Worm (Caenorhabditis elegans) whole organism, L2 larva: ENCODE data around the gene gpa-11.

Experiments used
- F13H6.1 ChIP-seq: sonication (generic microtip); optimal IDR thresholded peaks from 2 replicates; lab custom pipeline; 2016; ENCODE audit warnings: missing genetic modification characterization, missing compliant biosample characterization
- aly-2 ChIP-seq: fragments of 150-350 bp; optimal IDR thresholded peaks from 2 replicates; lab custom pipeline; 2014; ENCODE audit warnings: missing biosample characterization, missing genetic modification characterization
- ama-1 ChIP-seq: fragments of 150-350 bp; optimal IDR thresholded peaks from 2 replicates; lab custom pipeline; 2018; ENCODE audit warnings: inconsistent platforms
- ceh-16 ChIP-seq: fragments of 150-350 bp; optimal IDR thresholded peaks from 2 replicates; lab custom pipeline; 2014; ENCODE audit warnings: missing biosample characterization, missing genetic modification characterization
- mbf-1 ChIP-seq: sonication (generic microtip); optimal IDR thresholded peaks from 2 replicates; lab custom pipeline; 2017; ENCODE audit warnings: missing biosample characterization, missing genetic modification characterization
- mdl-1 ChIP-seq, 2 experiments: fragments of 150-350 bp in 1 of 2; sonication (generic microtip) in 1 of 2; optimal IDR thresholded peaks; 2 replicates each; lab custom pipeline; 2017; ENCODE audit warnings: missing biosample characterization in 2 of 2, missing genetic modification characterization in 2 of 2
- nhr-11 ChIP-seq: fragments of 150-350 bp; optimal IDR thresholded peaks from 2 replicates; lab custom pipeline; 2014; ENCODE audit warnings: missing biosample characterization, missing genetic modification characterization
- nhr-6 ChIP-seq: fragments of 150-350 bp; optimal IDR thresholded peaks from 2 replicates; lab custom pipeline; 2014; ENCODE audit warnings: missing biosample characterization, missing genetic modification characterization
- nhr-77 ChIP-seq: fragments of 150-350 bp; optimal IDR thresholded peaks from 2 replicates; lab custom pipeline; 2014; ENCODE audit warnings: missing biosample characterization, missing genetic modification characterization
- skn-1 ChIP-seq: sonication (generic microtip); optimal IDR thresholded peaks from 2 replicates; lab custom pipeline; 2017; ENCODE audit warnings: missing biosample characterization, missing genetic modification characterization
- sma-9 ChIP-seq, 2 experiments: fragments of 150-350 bp in 1 of 2; sonication (generic microtip) in 1 of 2; optimal IDR thresholded peaks; 2 replicates each; lab custom pipeline; 2014 to 2016; ENCODE audit warnings: missing genetic modification characterization in 2 of 2, mild to moderate bottlenecking in 1 of 2, missing biosample characterization in 1 of 2, missing compliant biosample characterization in 1 of 2, missing genetic modification reagents in 1 of 2, moderate library complexity in 1 of 2
- unc-39 ChIP-seq: fragments of 150-350 bp; optimal IDR thresholded peaks from 2 replicates; lab custom pipeline; 2014; ENCODE audit warnings: missing biosample characterization, missing genetic modification characterization
- unc-62 ChIP-seq: fragments of 150-350 bp; optimal IDR thresholded peaks from 2 replicates; lab custom pipeline; 2014; ENCODE audit warnings: missing biosample characterization, missing genetic modification reagents, missing genetic modification characterization
- zag-1 ChIP-seq: fragments of 150-350 bp; optimal IDR thresholded peaks from 2 replicates; lab custom pipeline; 2014; ENCODE audit warnings: missing biosample characterization, missing genetic modification characterization

DNA sequence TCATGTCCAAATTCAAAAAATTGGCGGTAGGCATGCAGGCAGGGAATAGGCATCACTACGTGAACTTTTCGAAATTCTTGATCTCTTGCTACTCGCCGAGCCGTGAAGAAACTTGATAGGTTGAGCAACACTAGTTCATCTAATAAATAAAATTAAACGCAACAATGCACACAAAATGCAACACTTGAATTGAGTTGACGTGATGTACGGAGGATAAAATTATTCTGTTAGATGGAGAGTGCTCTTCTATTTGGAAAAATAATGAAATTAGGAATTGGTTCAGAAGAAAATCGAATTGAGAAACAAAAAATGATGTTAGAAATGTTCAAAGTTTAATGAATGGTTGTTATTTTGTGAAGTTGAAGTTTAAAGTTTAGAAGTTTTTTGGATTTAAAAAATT, 29.9 kb downstream of the gpa-11 start:
- no peak for TF ChIP-seq aly-2 (tag; lab: Kevin White, UChicago)
- TF ChIP-seq unc-39 (tag; lab: Kevin White, UChicago), result no peak
- no peak for TF ChIP-seq sma-9 (GFP tag; optimal IDR thresholded peaks at IDR 0.05; lab: Kevin White, UChicago)
- TF ChIP-seq sma-9 (tag; optimal IDR thresholded peaks at IDR 0.05; lab: Kevin White, UChicago), result no peak
- TF ChIP-seq ceh-16 (tag; lab: Kevin White, UChicago), result no peak
- no peak for TF ChIP-seq mbf-1 (tag; lab: Kevin White, UChicago)
- TF ChIP-seq skn-1 (tag; lab: Kevin White, UChicago), result no peak
- no peak for TF ChIP-seq ama-1
- no peak for TF ChIP-seq F13H6.1 (tag; lab: Kevin White, UChicago)
- no peak for TF ChIP-seq zag-1
- TF ChIP-seq unc-62 (GFP tag; lab: Kevin White, UChicago), result no peak
- no peak for TF ChIP-seq mdl-1 (tag; optimal IDR thresholded peaks at IDR 0.05; lab: Kevin White, UChicago)
- TF ChIP-seq nhr-11 (tag; lab: Kevin White, UChicago), result no peak
- TF ChIP-seq nhr-6, result no peak
- no peak for TF ChIP-seq nhr-77
